Fruit fly (Drosophila melanogaster): ENCODE measurements around the gene ChLD3.

The ChLD3 gene

DNA sequence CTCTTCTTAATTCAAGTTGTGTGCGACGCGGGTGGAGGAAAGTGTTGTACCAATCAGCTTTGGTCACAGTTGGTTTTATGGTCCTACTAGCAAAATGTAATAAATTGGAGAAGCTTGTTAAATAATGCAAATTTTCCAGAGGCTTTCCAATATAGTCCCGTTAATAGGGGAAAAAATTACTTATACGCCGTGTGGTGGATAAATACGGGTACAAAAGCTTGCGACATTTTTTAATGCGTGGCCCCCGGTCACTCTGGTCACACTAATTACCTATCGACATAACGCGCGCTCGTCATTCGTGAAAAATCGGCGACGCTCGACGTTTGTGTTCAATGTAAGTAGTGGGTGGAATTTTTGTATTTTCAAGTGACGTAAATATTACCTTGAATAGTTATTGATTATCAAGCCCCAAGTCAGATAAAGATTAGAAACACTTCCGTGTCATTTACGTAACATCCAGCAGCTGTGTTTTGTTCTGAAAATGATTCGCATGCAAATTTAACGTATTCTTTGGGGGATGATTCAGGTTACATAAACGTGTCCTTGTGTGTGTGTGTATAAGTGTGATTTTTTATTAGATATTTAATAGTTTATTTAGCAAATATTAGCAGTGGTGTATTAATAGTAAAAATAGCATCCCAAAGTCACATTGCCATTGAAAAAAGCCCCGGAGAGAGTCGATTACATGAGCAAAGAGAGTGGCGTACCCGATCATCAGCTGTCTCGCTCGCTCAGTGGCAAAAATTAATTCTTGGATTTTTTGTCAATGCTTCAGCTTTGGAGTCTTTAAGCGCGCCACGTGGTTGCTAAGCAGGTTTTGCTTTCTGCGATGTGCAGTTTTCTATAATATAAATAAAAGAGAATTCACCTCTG, 18.8 kb upstream of the ChLD3 start, which contains the start of gene Cyt-c-p (continued):
- TF ChIP-seq tio (GFP tag; optimal IDR thresholded peaks at IDR 0.05), result no peak
- peak; percentile 62 for TF ChIP-seq HmgD (GFP tag; optimal IDR thresholded peaks at IDR 0.05)
- peak in 1 of 2 experiments; percentile 77 for TF ChIP-seq Eip74EF (GFP tag; optimal IDR thresholded peaks at IDR 0.05)
- TF ChIP-seq CG12769 (tag; optimal IDR thresholded peaks at IDR 0.05), result peak; percentile 2
- no peak for TF ChIP-seq ind (GFP tag; optimal IDR thresholded peaks at IDR 0.05)

DNA sequence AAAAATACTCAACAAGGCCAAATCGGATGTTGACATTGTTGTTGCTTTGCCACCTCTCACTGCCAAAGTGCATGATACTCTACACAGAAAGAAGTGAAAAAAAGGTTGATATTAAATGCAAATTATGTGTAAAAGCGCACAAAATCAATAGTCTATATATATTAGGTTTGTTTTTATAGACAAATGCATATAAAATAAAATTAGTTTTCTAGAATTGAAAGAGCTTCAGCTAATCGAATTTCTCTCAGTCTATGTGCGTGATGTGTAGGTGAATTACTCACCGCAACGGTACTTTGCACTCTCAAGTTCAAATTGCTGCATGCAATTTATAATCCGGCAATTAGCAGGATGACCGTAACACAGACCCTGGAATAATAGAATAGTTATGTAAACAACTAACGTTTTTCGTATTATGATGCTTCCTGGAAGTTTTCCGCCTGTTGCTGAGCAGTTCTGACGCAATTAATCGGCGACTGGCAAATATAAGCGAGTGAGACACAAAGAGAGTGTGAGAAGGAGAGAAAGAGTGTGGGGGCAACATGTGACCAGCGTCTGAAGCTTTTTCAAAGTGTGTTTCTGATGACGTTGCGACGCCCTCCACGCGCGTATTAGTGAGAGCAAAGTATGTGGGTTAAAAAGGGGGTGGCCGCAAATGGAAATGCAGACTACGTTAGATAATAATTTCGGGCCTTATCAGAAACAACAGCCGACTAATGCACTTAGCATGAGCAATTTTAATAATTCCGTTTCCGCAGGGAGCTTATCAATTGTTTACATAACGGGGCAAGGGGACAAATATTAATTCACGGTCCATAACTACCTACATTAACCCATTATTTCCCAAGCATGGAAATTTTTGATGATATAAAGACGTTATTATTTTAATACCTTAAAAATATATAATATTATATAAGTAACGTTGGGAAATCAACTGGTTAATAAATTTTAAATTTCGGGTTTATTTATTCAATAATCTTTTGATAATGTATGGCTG, 17.6 kb upstream of the ChLD3 start:
- TF ChIP-seq hb (GFP tag; IDR thresholded peaks at IDR 0.05; ENCODE audit: partially characterized antibody), result no peak
- TF ChIP-seq crp (GFP tag; optimal IDR thresholded peaks at IDR 0.05), result peak in 1 of 2 experiments; percentile 47
- TF ChIP-seq D19B (GFP tag; optimal IDR thresholded peaks at IDR 0.05), result peak; percentile 67
- no peak for TF ChIP-seq Hr39 (optimal IDR thresholded peaks at IDR 0.05)
- TF ChIP-seq slp2 (GFP tag; optimal IDR thresholded peaks at IDR 0.05), result peak; percentile 68
- peak; percentile 95 for TF ChIP-seq Blimp-1 (GFP tag; optimal IDR thresholded peaks at IDR 0.05)
- TF ChIP-seq fd64A (GFP tag; optimal IDR thresholded peaks at IDR 0.05), result peak; percentile 77
- peak; percentile 71 for TF ChIP-seq disco-r (GFP tag; optimal IDR thresholded peaks at IDR 0.05)
- peak; percentile 88 for TF ChIP-seq CG8924 (tag; optimal IDR thresholded peaks at IDR 0.05)
- TF ChIP-seq Gsc (GFP tag; IDR thresholded peaks at IDR 0.05), result no peak; the same call in none of the 2 replicates
- TF ChIP-seq E2f1 (GFP tag; IDR thresholded peaks at IDR 0.05), result peak; percentile 95
- TF ChIP-seq CG34224 (GFP tag; IDR thresholded peaks at IDR 0.05; ENCODE audit: partially characterized antibody), result no peak
- TF ChIP-seq so (GFP tag; IDR thresholded peaks at IDR 0.05), result peak; percentile 94
- no peak; the same call in 1 of the 2 replicates for TF ChIP-seq Doc2 (GFP tag; IDR thresholded peaks at IDR 0.05)
- TF ChIP-seq CG4360 (GFP tag; IDR thresholded peaks at IDR 0.05), result peak; percentile 84
- TF ChIP-seq eve (GFP tag; optimal IDR thresholded peaks at IDR 0.05), result peak in 1 of 2 experiments; percentile 97
- TF ChIP-seq sug (tag; optimal IDR thresholded peaks at IDR 0.05), result peak; percentile 64
- TF ChIP-seq zfh1 (GFP tag; IDR thresholded peaks at IDR 0.05), result peak; percentile 97
- TF ChIP-seq H2.0 (GFP tag; IDR thresholded peaks at IDR 0.05), result peak; percentile 93
- TF ChIP-seq CG14441 (GFP tag; IDR thresholded peaks at IDR 0.05), result peak; percentile 97
- TF ChIP-seq CG7786 (GFP tag; optimal IDR thresholded peaks at IDR 0.05), result peak; percentile 51
- peak; percentile 93 for TF ChIP-seq CG14667 (GFP tag; IDR thresholded peaks at IDR 0.05)
- peak; percentile 92 for TF ChIP-seq CG11247 (GFP tag; IDR thresholded peaks at IDR 0.05)
- TF ChIP-seq unc-4 (GFP tag; IDR thresholded peaks at IDR 0.05; ENCODE audit: partially characterized antibody), result no peak
- peak; percentile 78 for TF ChIP-seq kah (GFP tag; optimal IDR thresholded peaks at IDR 0.05)
- TF ChIP-seq bowl (GFP tag; IDR thresholded peaks at IDR 0.05), result peak; percentile 91
- peak; percentile 34 for TF ChIP-seq CG9609 (GFP tag; optimal IDR thresholded peaks at IDR 0.05)
- TF ChIP-seq run (tag; optimal IDR thresholded peaks at IDR 0.05), result peak; percentile 91
- peak; percentile 69 for TF ChIP-seq CG10565 (GFP tag; optimal IDR thresholded peaks at IDR 0.05)
- TF ChIP-seq CG1233 (GFP tag; optimal IDR thresholded peaks at IDR 0.05), result peak; percentile 93
- TF ChIP-seq Atf6 (GFP tag; IDR thresholded peaks at IDR 0.05), result peak; percentile 93
- TF ChIP-seq esg (GFP tag; conservative IDR thresholded peaks at IDR 0.05), result peak; percentile 95
- peak; percentile 40 for TF ChIP-seq CG11398 (GFP tag; optimal IDR thresholded peaks at IDR 0.05)
- peak; percentile 88 for TF ChIP-seq chinmo (GFP tag; IDR thresholded peaks at IDR 0.05; ENCODE audit: partially characterized antibody)
- TF ChIP-seq CG12942 (GFP tag; optimal IDR thresholded peaks at IDR 0.05), result peak; percentile 81
- TF ChIP-seq insv (GFP tag; optimal IDR thresholded peaks at IDR 0.05), result peak in 1 of 2 experiments; percentile 52
- peak; percentile 91 for TF ChIP-seq sisA (GFP tag; IDR thresholded peaks at IDR 0.05)
- peak; percentile 59 to 87 for TF ChIP-seq chif (GFP tag; optimal IDR thresholded peaks at IDR 0.05)
- peak; percentile 92 for TF ChIP-seq CG17612 (GFP tag; IDR thresholded peaks at IDR 0.05)
- peak; percentile 96 for TF ChIP-seq CG17361 (GFP tag; IDR thresholded peaks at IDR 0.05)

All from whole organism, embryonic.